Fruit fly (Drosophila melanogaster) whole organism, embryonic: ENCODE measurements around the gene CG43138.

Source experiments
- Ada2b ChIP-seq: fragments of 200-800 bp; sonication (Bioruptor generic); IDR thresholded peaks from 2 replicates; pipeline ENCODE4 v1.3.6; 2022; ENCODE audit warnings: missing biosample characterization, missing genetic modification characterization
- Bgb ChIP-seq: fragments of 200-800 bp; sonication (Bioruptor generic); IDR thresholded peaks from 2 replicates; pipeline ENCODE4 v1.3.6; 2022; ENCODE audit warnings: missing biosample characterization, missing genetic modification characterization; ENCODE audit not compliant: partially characterized antibody
- Blimp-1 ChIP-seq: fragments of 200-800 bp; sonication (Bioruptor generic); optimal IDR thresholded peaks from 3 replicates; lab custom pipeline; 2018; ENCODE audit warnings: missing biosample characterization, missing genetic modification characterization, mild to moderate bottlenecking, moderate library complexity, missing genetic modification reagents
- Bteb2 ChIP-seq: fragments of 200-800 bp; sonication (Bioruptor generic); optimal IDR thresholded peaks from 2 replicates; lab custom pipeline; 2016; ENCODE audit warnings: missing biosample characterization, missing genetic modification characterization
- CG10431 ChIP-seq: fragments of 200-800 bp; sonication (Bioruptor generic); optimal IDR thresholded peaks from 3 replicates; lab custom pipeline; 2018; ENCODE audit warnings: missing biosample characterization, mild to moderate bottlenecking, missing genetic modification characterization
- CG11398 ChIP-seq: fragments of 200-800 bp; sonication (Bioruptor generic); optimal IDR thresholded peaks from 2 replicates; lab custom pipeline; 2016; ENCODE audit warnings: missing biosample characterization, missing genetic modification characterization
- CG11696 ChIP-seq: fragments of 200-800 bp; sonication (Bioruptor generic); IDR thresholded peaks from 2 replicates; pipeline ENCODE4 v1.3.6; 2022; ENCODE audit warnings: missing biosample characterization, missing genetic modification characterization
- CG1233 ChIP-seq: fragments of 200-800 bp; sonication (Bioruptor generic); optimal IDR thresholded peaks from 4 replicates; lab custom pipeline; 2018; ENCODE audit warnings: missing biosample characterization, mild to moderate bottlenecking, missing genetic modification characterization
- CG14441 ChIP-seq: fragments of 200-800 bp; sonication (Bioruptor generic); IDR thresholded peaks from 2 replicates; pipeline ENCODE4 v1.3.6; 2022; ENCODE audit warnings: missing biosample characterization, missing genetic modification characterization
- CG17359 ChIP-seq: fragments of 200-800 bp; sonication (Bioruptor generic); optimal IDR thresholded peaks from 3 replicates; lab custom pipeline; 2018; ENCODE audit warnings: missing biosample characterization, mild to moderate bottlenecking, missing genetic modification characterization, moderate library complexity
- CG17612 ChIP-seq: fragments of 200-800 bp; sonication (Bioruptor generic); IDR thresholded peaks from 2 replicates; pipeline ENCODE4 v1.3.6; 2022; ENCODE audit warnings: missing biosample characterization, missing genetic modification characterization
- CG2889 ChIP-seq: fragments of 200-800 bp; sonication (Bioruptor generic); IDR thresholded peaks from 3 replicates; pipeline ENCODE4 v1.3.6; 2022; ENCODE audit warnings: missing biosample characterization, missing genetic modification characterization
- CG30403 ChIP-seq: fragments of 200-800 bp; sonication (Bioruptor generic); optimal IDR thresholded peaks from 3 replicates; lab custom pipeline; 2016; ENCODE audit warnings: missing biosample characterization, missing genetic modification characterization
- CG33213 ChIP-seq: fragments of 200-800 bp; sonication (Bioruptor generic); optimal IDR thresholded peaks from 3 replicates; lab custom pipeline; 2016; ENCODE audit warnings: missing biosample characterization, missing genetic modification characterization
- CG3407 ChIP-seq: fragments of 200-800 bp; sonication (Bioruptor generic); optimal IDR thresholded peaks from 2 replicates; lab custom pipeline; 2018; ENCODE audit warnings: missing biosample characterization, mild to moderate bottlenecking, missing genetic modification characterization
- CG4617 ChIP-seq: fragments of 200-800 bp; sonication (Bioruptor generic); optimal IDR thresholded peaks from 3 replicates; lab custom pipeline; 2016; ENCODE audit warnings: missing biosample characterization, missing genetic modification characterization, borderline replicate concordance
- CG4820 ChIP-seq: fragments of 200-800 bp; sonication (Bioruptor generic); optimal IDR thresholded peaks from 3 replicates; lab custom pipeline; 2016; ENCODE audit warnings: missing biosample characterization, missing genetic modification characterization
- CG6272 ChIP-seq: fragments of 200-800 bp; sonication (Bioruptor generic); IDR thresholded peaks from 2 replicates; pipeline ENCODE4 v1.3.6; 2022; ENCODE audit warnings: missing biosample characterization, missing genetic modification characterization
- CG6654 ChIP-seq: fragments of 200-800 bp; sonication (Bioruptor generic); optimal IDR thresholded peaks from 2 replicates; lab custom pipeline; 2017; ENCODE audit warnings: missing biosample characterization, mild to moderate bottlenecking, missing genetic modification characterization
- CG6813 ChIP-seq: fragments of 200-800 bp; sonication (Bioruptor generic); optimal IDR thresholded peaks from 2 replicates; lab custom pipeline; 2017; ENCODE audit warnings: missing biosample characterization, missing genetic modification characterization, mild to moderate bottlenecking, moderate library complexity, missing genetic modification reagents
- CG7745 ChIP-seq: fragments of 200-800 bp; sonication (Bioruptor generic); optimal IDR thresholded peaks from 2 replicates; lab custom pipeline; 2018; ENCODE audit warnings: missing biosample characterization, mild to moderate bottlenecking, missing genetic modification characterization, moderate library complexity
- E2f1 ChIP-seq: fragments of 200-800 bp; sonication (Bioruptor generic); IDR thresholded peaks from 2 replicates; pipeline ENCODE4 v1.3.6; 2022; ENCODE audit warnings: missing biosample characterization, missing genetic modification characterization
- Hsf ChIP-seq: fragments of 200-800 bp; sonication (Bioruptor generic); optimal IDR thresholded peaks from 3 replicates; lab custom pipeline; 2016; ENCODE audit warnings: missing biosample characterization, missing genetic modification characterization
- MTF-1 ChIP-seq: fragments of 200-800 bp; sonication (Bioruptor generic); optimal IDR thresholded peaks from 2 replicates; lab custom pipeline; 2018; ENCODE audit warnings: missing biosample characterization, mild to moderate bottlenecking, missing genetic modification characterization, borderline replicate concordance
- Poxn ChIP-seq: fragments of 200-800 bp; sonication (Bioruptor generic); IDR thresholded peaks from 2 replicates; pipeline ENCODE4 v1.3.6; 2022; ENCODE audit warnings: missing biosample characterization, missing genetic modification characterization
- Sry-β ChIP-seq: fragments of 200-800 bp; sonication (Bioruptor generic); optimal IDR thresholded peaks from 2 replicates; lab custom pipeline; 2018; ENCODE audit warnings: missing biosample characterization, mild to moderate bottlenecking, missing genetic modification characterization, moderate library complexity
- Xbp1 ChIP-seq: fragments of 200-800 bp; sonication (Bioruptor generic); optimal IDR thresholded peaks from 3 replicates; lab custom pipeline; 2016; ENCODE audit warnings: missing biosample characterization, mild to moderate bottlenecking, missing genetic modification characterization
- al ChIP-seq: fragments of 200-800 bp; sonication (Bioruptor generic); IDR thresholded peaks from 2 replicates; pipeline ENCODE4 v1.3.6; 2022; ENCODE audit warnings: missing biosample characterization, missing genetic modification characterization
- ash1 ChIP-seq: fragments of 200-800 bp; sonication (Bioruptor generic); optimal IDR thresholded peaks from 2 replicates; lab custom pipeline; 2018; ENCODE audit warnings: missing biosample characterization, mild to moderate bottlenecking, missing genetic modification characterization
- cad ChIP-seq: fragments of >200 bp; optimal IDR thresholded peaks from 2 replicates; lab custom pipeline; 2017; ENCODE audit warnings: missing biosample characterization, missing genetic modification characterization
- corto ChIP-seq: fragments of 200-800 bp; sonication (Bioruptor generic); optimal IDR thresholded peaks from 2 replicates; lab custom pipeline; 2016; ENCODE audit warnings: missing biosample characterization, mild to moderate bottlenecking, missing genetic modification characterization, moderate library complexity
- crol ChIP-seq: fragments of 200-800 bp; sonication (Bioruptor generic); IDR thresholded peaks from 2 replicates; pipeline ENCODE4 v1.3.6; 2022; ENCODE audit warnings: missing biosample characterization, missing genetic modification characterization
- dmrt99B ChIP-seq: fragments of 200-800 bp; sonication (Bioruptor generic); optimal IDR thresholded peaks from 2 replicates; lab custom pipeline; 2018; ENCODE audit warnings: missing biosample characterization, mild to moderate bottlenecking, missing genetic modification characterization, moderate library complexity
- eyg ChIP-seq: fragments of 200-800 bp; sonication (Bioruptor generic); optimal IDR thresholded peaks from 3 replicates; lab custom pipeline; 2016; ENCODE audit warnings: missing biosample characterization, missing genetic modification characterization
- gcm2 ChIP-seq: fragments of 200-800 bp; sonication (Bioruptor generic); optimal IDR thresholded peaks from 2 replicates; lab custom pipeline; 2016; ENCODE audit warnings: missing biosample characterization, missing genetic modification characterization
- klu ChIP-seq: fragments of 200-800 bp; sonication (Bioruptor generic); IDR thresholded peaks from 2 replicates; pipeline ENCODE4 v1.3.6; 2022; ENCODE audit warnings: missing biosample characterization, missing genetic modification characterization
- lola ChIP-seq, 3 experiments: fragments of >200 bp in 2 of 3; fragments of 200-800 bp in 1 of 3; sonication (Bioruptor generic) in 1 of 3; optimal IDR thresholded peaks; 2 replicates each; lab custom pipeline; 2017 to 2019; ENCODE audit warnings: missing biosample characterization in 3 of 3, missing genetic modification characterization in 3 of 3, mild to moderate bottlenecking in 1 of 3, moderate library complexity in 1 of 3
- lov ChIP-seq, 2 experiments: fragments of 200-800 bp in 1 of 2; fragments of >200 bp in 1 of 2; sonication (Bioruptor generic) in 1 of 2; IDR thresholded peaks in 1 of 2; optimal IDR thresholded peaks in 1 of 2; 2 replicates in 1 of 2; 3 replicates in 1 of 2; pipeline versions ENCODE4 v1.3.6 to Lab custom; 2017 to 2022; ENCODE audit warnings: missing biosample characterization in 1 of 2, missing genetic modification characterization in 1 of 2
- mirr ChIP-seq: fragments of 200-800 bp; sonication (Bioruptor generic); optimal IDR thresholded peaks from 3 replicates; lab custom pipeline; 2018; ENCODE audit warnings: missing biosample characterization, mild to moderate bottlenecking, missing genetic modification characterization
- pfk ChIP-seq: fragments of 200-800 bp; sonication (Bioruptor generic); optimal IDR thresholded peaks from 2 replicates; lab custom pipeline; 2018; ENCODE audit warnings: missing biosample characterization, mild to moderate bottlenecking, missing genetic modification characterization, moderate library complexity
- salm ChIP-seq: fragments of 200-800 bp; sonication (Bioruptor generic); optimal IDR thresholded peaks from 2 replicates; lab custom pipeline; 2018; ENCODE audit warnings: missing biosample characterization, mild to moderate bottlenecking, missing genetic modification characterization
- unpg ChIP-seq: fragments of 200-800 bp; sonication (Bioruptor generic); optimal IDR thresholded peaks from 3 replicates; lab custom pipeline; 2018; ENCODE audit warnings: missing biosample characterization, mild to moderate bottlenecking, missing genetic modification characterization, moderate library complexity

The CG43138 gene

DNA sequence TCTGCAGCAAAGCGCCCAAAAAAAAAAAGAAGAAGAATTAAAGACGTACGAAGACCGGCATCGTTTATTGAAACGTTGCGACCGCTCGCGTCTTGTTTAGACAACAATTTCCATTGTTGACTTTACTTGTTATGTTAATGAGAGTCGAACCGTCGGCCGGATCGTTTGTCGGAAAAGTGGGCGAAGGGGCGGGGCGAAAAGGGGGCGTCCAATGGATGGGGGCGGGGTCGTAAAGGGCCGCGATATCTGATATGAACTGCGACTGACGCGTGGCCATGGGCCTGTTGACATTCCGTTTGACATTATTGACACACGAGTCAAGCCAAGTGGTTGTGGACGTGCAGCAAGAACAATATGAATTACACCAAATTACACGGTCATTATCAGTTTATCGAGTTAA, 25.3 kb downstream of the CG43138 start (continued):
- TF ChIP-seq CG4617 (GFP tag; lab: Kevin White, UChicago) = no peak
- TF ChIP-seq Hsf (GFP tag; lab: Kevin White, UChicago) = no peak
- no peak for TF ChIP-seq al (GFP tag; lab: Robert Waterston, UW)
- no peak for TF ChIP-seq CG11398 (GFP tag; lab: Kevin White, UChicago)
- TF ChIP-seq mirr (GFP tag; lab: Kevin White, UChicago) = no peak
- TF ChIP-seq cad (GFP tag; lab: Kevin White, UChicago) = no peak
- TF ChIP-seq Xbp1 (GFP tag; lab: Kevin White, UChicago) = no peak
- no peak for TF ChIP-seq Bgb (GFP tag; lab: Robert Waterston, UW)
- TF ChIP-seq E2f1 (GFP tag; lab: Robert Waterston, UW) = peak; percentile 7; the same call in 1 of the 2 replicates
- TF ChIP-seq CG11696 = 0 out of 2 replicates have a peak, but pooled peaks have one; percentile 15
- TF ChIP-seq CG2889 (GFP tag; lab: Robert Waterston, UW) = no peak
- TF ChIP-seq salm (tag; lab: Kevin White, UChicago) = peak; percentile 43
- peak; percentile 44 for TF ChIP-seq CG7745 (tag; lab: Kevin White, UChicago)
- TF ChIP-seq lola (GFP tag; optimal IDR thresholded peaks at IDR 0.05; lab: Kevin White, UChicago) = peak in 1 of 3 experiments; percentile 50
- TF ChIP-seq CG10431 (GFP tag; lab: Kevin White, UChicago) = peak; percentile 38
- peak; percentile 43 for TF ChIP-seq unpg (GFP tag; lab: Kevin White, UChicago)
- no peak for TF ChIP-seq CG6272
- TF ChIP-seq CG33213 = no peak
- peak; percentile 66 for TF ChIP-seq MTF-1 (GFP tag; lab: Kevin White, UChicago)
- TF ChIP-seq Sry-β (GFP tag; lab: Kevin White, UChicago) = no peak
- no peak for TF ChIP-seq Poxn (GFP tag; lab: Robert Waterston, UW)
- TF ChIP-seq crol (GFP tag; lab: Robert Waterston, UW) = peak; percentile 77
- no peak for TF ChIP-seq lov (optimal IDR thresholded peaks at IDR 0.05; lab: Kevin White, UChicago)
- no peak for TF ChIP-seq lov (GFP tag; IDR thresholded peaks at IDR 0.05; lab: Robert Waterston, UW)
- TF ChIP-seq CG30403 (GFP tag; lab: Kevin White, UChicago) = no peak
- TF ChIP-seq CG17359 (tag; lab: Kevin White, UChicago) = peak; percentile 33
- TF ChIP-seq CG4820 (GFP tag; lab: Kevin White, UChicago) = peak; percentile 3
- no peak for TF ChIP-seq corto
- TF ChIP-seq CG14441 = no peak
- TF ChIP-seq Blimp-1 (GFP tag; lab: Kevin White, UChicago) = peak; percentile 40
- TF ChIP-seq Ada2b (GFP tag; lab: Robert Waterston, UW) = no peak
- peak; percentile 68 for TF ChIP-seq CG6813 (GFP tag; lab: Kevin White, UChicago)
- no peak for TF ChIP-seq ash1 (GFP tag; lab: Kevin White, UChicago)
- peak; percentile 24 for TF ChIP-seq dmrt99B (tag; lab: Kevin White, UChicago)
- no peak for TF ChIP-seq CG6654
- TF ChIP-seq pfk (GFP tag; lab: Kevin White, UChicago) = no peak
- TF ChIP-seq CG3407 (GFP tag; lab: Kevin White, UChicago) = peak; percentile 61
- no peak for TF ChIP-seq Bteb2 (GFP tag; lab: Kevin White, UChicago)
- TF ChIP-seq CG17612 (GFP tag; lab: Robert Waterston, UW) = no peak
- TF ChIP-seq eyg (GFP tag; lab: Kevin White, UChicago) = no peak
- no peak for TF ChIP-seq gcm2 (GFP tag; lab: Kevin White, UChicago)
- TF ChIP-seq klu (GFP tag; lab: Robert Waterston, UW) = no peak
- TF ChIP-seq CG1233 = peak; percentile 34
